Worm (Caenorhabditis elegans): Measurements from ENCODE around the gene rbc-1.

The rbc-1 gene

ce11 chrX:14639941-14640340 is 28.8 kb downstream of the rbc-1 start:
- TF ChIP-seq tbx-2 (tag; optimal IDR thresholded peaks at IDR 0.05) (peak; percentile 32), hmg-11 (tag; optimal IDR thresholded peaks at IDR 0.05) (peak; percentile 15), nfya-1 (tag; optimal IDR thresholded peaks at IDR 0.05; ENCODE audit: insufficient read depth) (peak; percentile 71), jun-1 (tag; optimal IDR thresholded peaks at IDR 0.05) (no peak), ceh-16 (tag; optimal IDR thresholded peaks at IDR 0.05) (no peak), eor-1 (tag; optimal IDR thresholded peaks at IDR 0.05) (no peak), nhr-28 (tag; optimal IDR thresholded peaks at IDR 0.05) (no peak), daf-12 (tag; optimal IDR thresholded peaks at IDR 0.05) (no peak), nhr-237 (tag; optimal IDR thresholded peaks at IDR 0.05) (no peak), unc-39 (tag; optimal IDR thresholded peaks at IDR 0.05) (no peak), ztf-11 (tag; optimal IDR thresholded peaks at IDR 0.05) (no peak), elt-1 (tag; optimal IDR thresholded peaks at IDR 0.05) (no peak), fkh-2 (tag; optimal IDR thresholded peaks at IDR 0.05) (no peak), nhr-67 (tag; optimal IDR thresholded peaks at IDR 0.05) (no peak), mml-1 (tag; optimal IDR thresholded peaks at IDR 0.05) (no peak), nhr-25 (tag; optimal IDR thresholded peaks at IDR 0.05) (no peak), ceh-28 (tag; optimal IDR thresholded peaks at IDR 0.05) (no peak), ZK546.5 (tag; optimal IDR thresholded peaks at IDR 0.05) (no peak), snpc-4 (tag; optimal IDR thresholded peaks at IDR 0.05) (no peak), sea-2 (GFP tag; optimal IDR thresholded peaks at IDR 0.05) (no peak), zag-1 (tag; optimal IDR thresholded peaks at IDR 0.05) (no peak), unc-62 (GFP tag; optimal IDR thresholded peaks at IDR 0.05) (no peak), ceh-82 (tag; optimal IDR thresholded peaks at IDR 0.05) (no peak), pha-4 (tag; optimal IDR thresholded peaks at IDR 0.05) (no peak), egl-5 (tag; optimal IDR thresholded peaks at IDR 0.05) (no peak), R02D3.7 (tag; optimal IDR thresholded peaks at IDR 0.05) (no peak), nhr-11 (tag; optimal IDR thresholded peaks at IDR 0.05) (no peak), elt-3 (tag; optimal IDR thresholded peaks at IDR 0.05) (no peak), fkh-10 (GFP tag; optimal IDR thresholded peaks at IDR 0.05) (peak; percentile 95), elt-2 (tag; optimal IDR thresholded peaks at IDR 0.05) (no peak), lin-15B (tag; optimal IDR thresholded peaks at IDR 0.05) (no peak), mdl-1 (tag; optimal IDR thresholded peaks at IDR 0.05) (no peak), nhr-43 (tag; optimal IDR thresholded peaks at IDR 0.05; ENCODE audit: poor library complexity, severe bottlenecking) (no peak), fos-1 (tag; optimal IDR thresholded peaks at IDR 0.05) (no peak), nhr-12 (tag; optimal IDR thresholded peaks at IDR 0.05) (no peak), lsy-12 (tag; optimal IDR thresholded peaks at IDR 0.05) (no peak), ztf-4 (tag; optimal IDR thresholded peaks at IDR 0.05) (no peak), nhr-23 (tag; optimal IDR thresholded peaks at IDR 0.05) (no peak), nhr-76 (tag; optimal IDR thresholded peaks at IDR 0.05) (no peak), skn-1 (tag; optimal IDR thresholded peaks at IDR 0.05) (no peak), ceh-9 (tag; optimal IDR thresholded peaks at IDR 0.05) (no peak), pqm-1 (tag; optimal IDR thresholded peaks at IDR 0.05) (no peak), lin-39 (tag; optimal IDR thresholded peaks at IDR 0.05) (peak; percentile 42)

ce11 chrX:14645392-14645791 is 34.2 kb downstream of the rbc-1 start, which contains the start of gene F54E4.4:
Gene F54E4.4 (minus strand): TSS chrX:14645492.
- TF ChIP-seq mdl-1 (tag; optimal IDR thresholded peaks at IDR 0.05) (no peak), nhr-25 (tag; optimal IDR thresholded peaks at IDR 0.05) (no peak), ztf-4 (tag; optimal IDR thresholded peaks at IDR 0.05) (no peak), jun-1 (tag; optimal IDR thresholded peaks at IDR 0.05) (no peak), ceh-28 (tag; optimal IDR thresholded peaks at IDR 0.05) (no peak), lsy-12 (tag; optimal IDR thresholded peaks at IDR 0.05) (no peak), ceh-82 (tag; optimal IDR thresholded peaks at IDR 0.05) (no peak), sea-2 (GFP tag; optimal IDR thresholded peaks at IDR 0.05) (no peak), egl-5 (tag; optimal IDR thresholded peaks at IDR 0.05) (no peak), lin-39 (tag; optimal IDR thresholded peaks at IDR 0.05) (no peak), nhr-23 (tag; optimal IDR thresholded peaks at IDR 0.05) (no peak), fkh-2 (tag; optimal IDR thresholded peaks at IDR 0.05) (no peak), nhr-76 (tag; optimal IDR thresholded peaks at IDR 0.05) (no peak), lin-15B (tag; optimal IDR thresholded peaks at IDR 0.05) (no peak), ama-1 (optimal IDR thresholded peaks at IDR 0.05) (no peak), ztf-11 (tag; optimal IDR thresholded peaks at IDR 0.05) (no peak), ZK546.5 (tag; optimal IDR thresholded peaks at IDR 0.05) (no peak)

Measured in whole organism, L3 larva.